Worm (Caenorhabditis elegans) whole organism, late embryonic: ENCODE results near the gene T25E12.6.

Experiments
- ama-1 ChIP-seq: fragments of 150-350 bp; optimal IDR thresholded peaks from 2 replicates; lab custom pipeline; 2014
- ceh-30 ChIP-seq: fragments of 150-350 bp; optimal IDR thresholded peaks from 2 replicates; lab custom pipeline; 2014; ENCODE audit warnings: missing biosample characterization, missing genetic modification characterization
- ceh-45 ChIP-seq: fragments of 200-800 bp; sonication (Bioruptor generic); IDR thresholded peaks from 2 replicates; pipeline ENCODE4 v1.3.6; 2022; ENCODE audit warnings: missing genetic modification reagents, missing genetic modification characterization, missing compliant biosample characterization
- ceh-9 ChIP-seq: sonication (generic microtip); optimal IDR thresholded peaks from 2 replicates; lab custom pipeline; 2016; ENCODE audit warnings: mild to moderate bottlenecking, missing genetic modification characterization, inconsistent platforms, missing compliant biosample characterization
- fkh-10 ChIP-seq: fragments of 150-350 bp; optimal IDR thresholded peaks from 2 replicates; lab custom pipeline; 2014; ENCODE audit warnings: missing biosample characterization, missing genetic modification reagents, missing genetic modification characterization
- nhr-11 ChIP-seq: fragments of 150-350 bp; optimal IDR thresholded peaks from 2 replicates; lab custom pipeline; 2014; ENCODE audit warnings: missing biosample characterization, missing genetic modification characterization
- tbx-2 ChIP-seq: sonication (generic microtip); optimal IDR thresholded peaks from 2 replicates; lab custom pipeline; 2016; ENCODE audit warnings: missing genetic modification characterization, missing compliant biosample characterization

ce11 chrV:16779971-16780370 is 37.7 kb downstream of the T25E12.6 start:
- no peak for TF ChIP-seq ceh-30 (tag; lab: Kevin White, UChicago)
- no peak for TF ChIP-seq nhr-11 (tag; lab: Kevin White, UChicago)
- no peak for TF ChIP-seq ceh-9
- no peak for TF ChIP-seq ceh-45 (GFP tag; lab: Robert Waterston, UW)
- TF ChIP-seq ama-1 (lab: Kevin White, UChicago), result no peak
- TF ChIP-seq fkh-10 (GFP tag; lab: Kevin White, UChicago), result no peak
- no peak for TF ChIP-seq tbx-2 (tag; lab: Kevin White, UChicago)
